Worm (Caenorhabditis elegans): Measurements from ENCODE around the gene cyp-25A4.
"Not testable (repeated sequence)": the region's sequence is repeated elsewhere in the genome, so short reads cannot be mapped to it uniquely, and the experiment has no call there.

ce11 chrIII:3840279-3840678 lies 11.6 kb downstream of the cyp-25A4 start, which contains the start of gene C36A4.11:
- TF ChIP-seq tbx-11 (GFP tag; IDR thresholded peaks at IDR 0.05); ceh-36 (tag; optimal IDR thresholded peaks at IDR 0.05); hmg-4 (GFP tag; optimal IDR thresholded peaks at IDR 0.05); ama-1 (optimal IDR thresholded peaks at IDR 0.05); sea-1 (GFP tag; conservative IDR thresholded peaks at IDR 0.05); hnd-1 (tag; optimal IDR thresholded peaks at IDR 0.05); tra-4 (tag; optimal IDR thresholded peaks at IDR 0.05); hmbx-1 (tag; optimal IDR thresholded peaks at IDR 0.05); scrt-1 (GFP tag; IDR thresholded peaks at IDR 0.05): not testable (repeated sequence)

All from whole organism, early embryonic.